Worm (Caenorhabditis elegans) whole organism, mixed stage, embryonic: Measurements from ENCODE around the gene R11H6.4.

Experiments
- blmp-1 ChIP-seq: fragments of 150-350 bp; optimal IDR thresholded peaks from 2 replicates; lab custom pipeline; 2014; ENCODE audit warnings: missing biosample characterization, missing genetic modification characterization
- ceh-39 ChIP-seq: fragments of 150-350 bp; optimal IDR thresholded peaks from 2 replicates; lab custom pipeline; 2014; ENCODE audit warnings: missing biosample characterization, missing genetic modification characterization
- lin-13 ChIP-seq: fragments of 150-350 bp; optimal IDR thresholded peaks from 2 replicates; lab custom pipeline; 2014; ENCODE audit warnings: missing biosample characterization, missing genetic modification characterization
- mab-5 ChIP-seq: fragments of 150-350 bp; optimal IDR thresholded peaks from 2 replicates; lab custom pipeline; 2014; ENCODE audit warnings: missing biosample characterization, missing genetic modification characterization
- nhr-237 ChIP-seq: fragments of 150-350 bp; optimal IDR thresholded peaks from 2 replicates; lab custom pipeline; 2014; ENCODE audit warnings: missing biosample characterization, missing genetic modification characterization
- nhr-28 ChIP-seq: fragments of 150-350 bp; optimal IDR thresholded peaks from 2 replicates; lab custom pipeline; 2014; ENCODE audit warnings: missing biosample characterization, missing genetic modification characterization
- nhr-76 ChIP-seq: sonication (generic microtip); optimal IDR thresholded peaks from 2 replicates; lab custom pipeline; 2017; ENCODE audit warnings: missing biosample characterization, missing genetic modification characterization
- pha-4 ChIP-seq: fragments of 150-350 bp; optimal IDR thresholded peaks from 2 replicates; lab custom pipeline; 2018; ENCODE audit warnings: missing biosample characterization, missing genetic modification reagents, missing genetic modification characterization
- tbx-8 ChIP-seq: fragments of 200-800 bp; sonication (Bioruptor generic); optimal IDR thresholded peaks from 2 replicates; lab custom pipeline; 2018; ENCODE audit warnings: mild to moderate bottlenecking, missing genetic modification characterization, moderate library complexity, missing compliant biosample characterization
- unc-39 ChIP-seq: fragments of 150-350 bp; optimal IDR thresholded peaks from 2 replicates; lab custom pipeline; 2014; ENCODE audit warnings: missing biosample characterization, missing genetic modification characterization

- TF ChIP-seq unc-39 (tag; lab: Kevin White, UChicago): no peak
- no peak for TF ChIP-seq nhr-76 (tag; lab: Kevin White, UChicago)
- TF ChIP-seq mab-5 (tag; lab: Kevin White, UChicago): no peak
- TF ChIP-seq pha-4 (tag; lab: Kevin White, UChicago): no peak
- no peak for TF ChIP-seq lin-13
- no peak for TF ChIP-seq tbx-8 (GFP tag; lab: Kevin White, UChicago)
- TF ChIP-seq blmp-1 (tag; lab: Kevin White, UChicago): no peak
- no peak for TF ChIP-seq nhr-237 (tag; lab: Kevin White, UChicago)
- no peak for TF ChIP-seq nhr-28 (tag; lab: Kevin White, UChicago)
- no peak for TF ChIP-seq ceh-39 (tag; lab: Kevin White, UChicago)
Measured at ce11 chrV:14638075-14638474, 28.3 kb downstream of the R11H6.4 start.
